Fruit fly (Drosophila melanogaster) whole organism, embryonic: ENCODE measurements around the gene CG42828.

Experiments
- Antp ChIP-seq: fragments of 200-800 bp; sonication (Bioruptor generic); optimal IDR thresholded peaks from 3 replicates; lab custom pipeline; 2016; ENCODE audit warnings: missing biosample characterization, missing genetic modification characterization
- Atf-2 ChIP-seq: fragments of 200-800 bp; sonication (Bioruptor generic); optimal IDR thresholded peaks from 2 replicates; lab custom pipeline; 2016; ENCODE audit warnings: missing biosample characterization, missing genetic modification characterization
- Blimp-1 ChIP-seq: fragments of 200-800 bp; sonication (Bioruptor generic); optimal IDR thresholded peaks from 3 replicates; lab custom pipeline; 2018; ENCODE audit warnings: missing biosample characterization, missing genetic modification characterization, mild to moderate bottlenecking, moderate library complexity, missing genetic modification reagents
- BtbVII ChIP-seq: fragments of 200-800 bp; sonication (Bioruptor generic); optimal IDR thresholded peaks from 3 replicates; lab custom pipeline; 2017; ENCODE audit warnings: missing biosample characterization, mild to moderate bottlenecking, missing genetic modification characterization
- CG10366 ChIP-seq: fragments of 200-800 bp; sonication (Bioruptor generic); IDR thresholded peaks from 2 replicates; pipeline ENCODE4 v1.3.6; 2022; ENCODE audit warnings: missing biosample characterization, missing genetic modification characterization
- CG11504 ChIP-seq: fragments of 200-800 bp; sonication (Bioruptor generic); optimal IDR thresholded peaks from 3 replicates; lab custom pipeline; 2019; ENCODE audit warnings: missing biosample characterization, mild to moderate bottlenecking, missing genetic modification characterization, moderate library complexity
- CG12104 ChIP-seq: fragments of 200-800 bp; sonication (Bioruptor generic); optimal IDR thresholded peaks from 3 replicates; lab custom pipeline; 2016; ENCODE audit warnings: missing biosample characterization, missing genetic modification characterization
- CG13624 ChIP-seq: fragments of 200-800 bp; sonication (Bioruptor generic); optimal IDR thresholded peaks from 2 replicates; lab custom pipeline; 2016; ENCODE audit warnings: missing biosample characterization, missing genetic modification characterization
- CG15073 ChIP-seq: fragments of 200-800 bp; sonication (Bioruptor generic); optimal IDR thresholded peaks from 2 replicates; lab custom pipeline; 2016; ENCODE audit warnings: missing biosample characterization, missing genetic modification characterization
- CG1647 ChIP-seq: fragments of 200-800 bp; sonication (Bioruptor generic); optimal IDR thresholded peaks from 3 replicates; lab custom pipeline; 2016; ENCODE audit warnings: missing biosample characterization, missing genetic modification characterization
- CG16815 ChIP-seq: fragments of 200-800 bp; sonication (Bioruptor generic); optimal IDR thresholded peaks from 3 replicates; lab custom pipeline; 2017; ENCODE audit warnings: missing biosample characterization, mild to moderate bottlenecking, missing genetic modification characterization
- CG17385 ChIP-seq: fragments of 200-800 bp; sonication (Bioruptor generic); optimal IDR thresholded peaks from 3 replicates; lab custom pipeline; 2018; ENCODE audit warnings: missing biosample characterization, mild to moderate bottlenecking, missing genetic modification characterization
- CG17568 ChIP-seq: fragments of 200-800 bp; sonication (Bioruptor generic); optimal IDR thresholded peaks from 2 replicates; lab custom pipeline; 2018; ENCODE audit warnings: missing biosample characterization, mild to moderate bottlenecking, missing genetic modification characterization, moderate library complexity
- CG18764 ChIP-seq: fragments of 200-800 bp; sonication (Bioruptor generic); optimal IDR thresholded peaks from 3 replicates; lab custom pipeline; 2016; ENCODE audit warnings: missing biosample characterization, missing genetic modification characterization
- CG2116 ChIP-seq: fragments of 200-800 bp; sonication (Bioruptor generic); optimal IDR thresholded peaks from 3 replicates; lab custom pipeline; 2018; ENCODE audit warnings: missing biosample characterization, mild to moderate bottlenecking, missing genetic modification characterization
- CG2129 ChIP-seq: fragments of 200-800 bp; sonication (Bioruptor generic); IDR thresholded peaks from 2 replicates; pipeline ENCODE4 v1.3.6; 2022; ENCODE audit warnings: missing biosample characterization, missing genetic modification characterization; ENCODE audit not compliant: partially characterized antibody
- CG3995 ChIP-seq: fragments of 200-800 bp; sonication (Bioruptor generic); optimal IDR thresholded peaks from 3 replicates; lab custom pipeline; 2016; ENCODE audit warnings: missing biosample characterization, missing genetic modification characterization
- CG42726 ChIP-seq: fragments of 200-800 bp; sonication (Bioruptor generic); IDR thresholded peaks from 2 replicates; pipeline ENCODE4 v1.3.6; 2022; ENCODE audit warnings: missing biosample characterization, missing genetic modification characterization; ENCODE audit not compliant: partially characterized antibody
- CG4854 ChIP-seq: fragments of 200-800 bp; sonication (Bioruptor generic); optimal IDR thresholded peaks from 2 replicates; lab custom pipeline; 2016; ENCODE audit warnings: missing biosample characterization, missing genetic modification characterization, inconsistent platforms
- CG6791 ChIP-seq: fragments of 200-800 bp; sonication (Bioruptor generic); IDR thresholded peaks from 3 replicates; pipeline ENCODE4 v1.3.6; 2022; ENCODE audit warnings: missing biosample characterization, missing genetic modification characterization; ENCODE audit not compliant: partially characterized antibody
- CG7372 ChIP-seq: fragments of 200-800 bp; sonication (Bioruptor generic); IDR thresholded peaks from 2 replicates; pipeline ENCODE4 v1.3.6; 2022; ENCODE audit warnings: missing biosample characterization, missing genetic modification characterization
- CG7928 ChIP-seq: fragments of 200-800 bp; sonication (Bioruptor generic); optimal IDR thresholded peaks from 2 replicates; lab custom pipeline; 2017; ENCODE audit warnings: missing biosample characterization, mild to moderate bottlenecking, missing genetic modification characterization
- CG8359 ChIP-seq: fragments of 200-800 bp; sonication (Bioruptor generic); optimal IDR thresholded peaks from 2 replicates; lab custom pipeline; 2017; ENCODE audit warnings: missing biosample characterization, mild to moderate bottlenecking, missing genetic modification characterization, borderline replicate concordance
- CG8388 ChIP-seq: fragments of 200-800 bp; sonication (Bioruptor generic); optimal IDR thresholded peaks from 2 replicates; lab custom pipeline; 2019; ENCODE audit warnings: missing biosample characterization, mild to moderate bottlenecking, missing genetic modification characterization, moderate library complexity
- CG9932 ChIP-seq: fragments of 200-800 bp; sonication (Bioruptor generic); IDR thresholded peaks from 2 replicates; pipeline ENCODE4 v1.3.6; 2022; ENCODE audit warnings: missing biosample characterization, missing genetic modification characterization
- D19B ChIP-seq: fragments of 200-800 bp; sonication (Bioruptor generic); optimal IDR thresholded peaks from 2 replicates; lab custom pipeline; 2017; ENCODE audit warnings: missing biosample characterization, mild to moderate bottlenecking, missing genetic modification characterization
- Dref ChIP-seq: fragments of 200-800 bp; sonication (Bioruptor generic); IDR thresholded peaks from 2 replicates; pipeline ENCODE4 v1.3.6; 2022; ENCODE audit warnings: missing biosample characterization, missing genetic modification characterization
- HLH3B ChIP-seq: fragments of 200-800 bp; sonication (Bioruptor generic); IDR thresholded peaks from 2 replicates; pipeline ENCODE4 v1.3.6; 2022; ENCODE audit warnings: missing biosample characterization, missing genetic modification characterization
- HLH54F ChIP-seq: fragments of 200-800 bp; sonication (Bioruptor generic); optimal IDR thresholded peaks from 3 replicates; lab custom pipeline; 2016; ENCODE audit warnings: missing biosample characterization, missing genetic modification characterization
- Hmr ChIP-seq: fragments of 200-800 bp; sonication (Bioruptor generic); optimal IDR thresholded peaks from 3 replicates; lab custom pipeline; 2017; ENCODE audit warnings: mild to moderate bottlenecking, missing biosample characterization, missing genetic modification reagents, missing genetic modification characterization
- Jarid2 ChIP-seq: fragments of 200-800 bp; sonication (Bioruptor generic); optimal IDR thresholded peaks from 3 replicates; lab custom pipeline; 2017; ENCODE audit warnings: mild to moderate bottlenecking, missing biosample characterization, missing genetic modification reagents, missing genetic modification characterization
- MTF-1 ChIP-seq: fragments of 200-800 bp; sonication (Bioruptor generic); optimal IDR thresholded peaks from 2 replicates; lab custom pipeline; 2018; ENCODE audit warnings: missing biosample characterization, mild to moderate bottlenecking, missing genetic modification characterization, borderline replicate concordance
- Med ChIP-seq: fragments of 200-800 bp; sonication (Bioruptor generic); peaks from one replicate; lab custom pipeline; 2016; ENCODE audit warnings: missing biosample characterization, missing genetic modification characterization, mild to moderate bottlenecking, inconsistent platforms, moderate library complexity
- Oaz ChIP-seq: fragments of 200-800 bp; sonication (Bioruptor generic); IDR thresholded peaks from 2 replicates; pipeline ENCODE4 v1.3.6; 2022; ENCODE audit warnings: missing biosample characterization, missing genetic modification characterization
- Poxn ChIP-seq: fragments of 200-800 bp; sonication (Bioruptor generic); IDR thresholded peaks from 2 replicates; pipeline ENCODE4 v1.3.6; 2022; ENCODE audit warnings: missing biosample characterization, missing genetic modification characterization
- Sry-δ ChIP-seq: fragments of 200-800 bp; sonication (Bioruptor generic); optimal IDR thresholded peaks from 2 replicates; lab custom pipeline; 2016; ENCODE audit warnings: missing biosample characterization, missing genetic modification characterization
- Xbp1 ChIP-seq: fragments of 200-800 bp; sonication (Bioruptor generic); optimal IDR thresholded peaks from 3 replicates; lab custom pipeline; 2016; ENCODE audit warnings: missing biosample characterization, mild to moderate bottlenecking, missing genetic modification characterization
- abd-A ChIP-seq: fragments of 200-800 bp; sonication (Bioruptor generic); optimal IDR thresholded peaks from 3 replicates; lab custom pipeline; 2019; ENCODE audit warnings: missing biosample characterization, mild to moderate bottlenecking, missing genetic modification characterization, moderate library complexity
- dpn ChIP-seq, 2 experiments: fragments of 200-800 bp; sonication (Bioruptor generic); optimal IDR thresholded peaks; 3 replicates each; lab custom pipeline; 2016; ENCODE audit warnings: missing biosample characterization in 2 of 2, missing genetic modification characterization in 2 of 2
- eyg ChIP-seq: fragments of 200-800 bp; sonication (Bioruptor generic); optimal IDR thresholded peaks from 3 replicates; lab custom pipeline; 2016; ENCODE audit warnings: missing biosample characterization, missing genetic modification characterization
- fu2 ChIP-seq: fragments of 200-800 bp; sonication (Bioruptor generic); optimal IDR thresholded peaks from 2 replicates; lab custom pipeline; 2016; ENCODE audit warnings: missing biosample characterization, missing genetic modification characterization
- gfzf ChIP-seq: fragments of 200-800 bp; sonication (Bioruptor generic); optimal IDR thresholded peaks from 2 replicates; lab custom pipeline; 2016; ENCODE audit warnings: missing biosample characterization, mild to moderate bottlenecking, missing genetic modification characterization, moderate library complexity
- gsb ChIP-seq: fragments of 200-800 bp; sonication (Bioruptor generic); IDR thresholded peaks from 2 replicates; pipeline ENCODE4 v1.3.6; 2022; ENCODE audit warnings: missing biosample characterization, missing genetic modification characterization
- hbn ChIP-seq: fragments of 200-800 bp; sonication (Bioruptor generic); IDR thresholded peaks from 2 replicates; pipeline ENCODE4 v1.3.6; 2022; ENCODE audit warnings: missing biosample characterization, missing genetic modification characterization; ENCODE audit not compliant: partially characterized antibody
- lola ChIP-seq, 3 experiments: fragments of >200 bp in 2 of 3; fragments of 200-800 bp in 1 of 3; sonication (Bioruptor generic) in 1 of 3; optimal IDR thresholded peaks; 2 replicates each; lab custom pipeline; 2017 to 2019; ENCODE audit warnings: missing biosample characterization in 3 of 3, missing genetic modification characterization in 3 of 3, mild to moderate bottlenecking in 1 of 3, moderate library complexity in 1 of 3
- otp ChIP-seq: fragments of 200-800 bp; sonication (Bioruptor generic); IDR thresholded peaks from 3 replicates; pipeline ENCODE4, ENCODE4 v1.3.6; 2022; ENCODE audit warnings: missing biosample characterization, missing genetic modification characterization
- scrt ChIP-seq: fragments of 200-800 bp; sonication (Bioruptor generic); optimal IDR thresholded peaks from 2 replicates; lab custom pipeline; 2018; ENCODE audit warnings: missing biosample characterization, mild to moderate bottlenecking, missing genetic modification characterization, moderate library complexity
- tup ChIP-seq: fragments of 200-800 bp; sonication (Bioruptor generic); optimal IDR thresholded peaks from 2 replicates; lab custom pipeline; 2016; ENCODE audit warnings: missing biosample characterization, mild to moderate bottlenecking, missing genetic modification characterization, moderate library complexity
- vvl ChIP-seq: fragments of 200-800 bp; sonication (Bioruptor generic); IDR thresholded peaks from 2 replicates; pipeline ENCODE4 v1.3.6; 2022; ENCODE audit warnings: missing biosample characterization, missing genetic modification characterization
- zf30C ChIP-seq: fragments of 200-800 bp; sonication (Bioruptor generic); optimal IDR thresholded peaks from 3 replicates; lab custom pipeline; 2018; ENCODE audit warnings: missing biosample characterization, mild to moderate bottlenecking, missing genetic modification characterization

CG42828 gene

DNA sequence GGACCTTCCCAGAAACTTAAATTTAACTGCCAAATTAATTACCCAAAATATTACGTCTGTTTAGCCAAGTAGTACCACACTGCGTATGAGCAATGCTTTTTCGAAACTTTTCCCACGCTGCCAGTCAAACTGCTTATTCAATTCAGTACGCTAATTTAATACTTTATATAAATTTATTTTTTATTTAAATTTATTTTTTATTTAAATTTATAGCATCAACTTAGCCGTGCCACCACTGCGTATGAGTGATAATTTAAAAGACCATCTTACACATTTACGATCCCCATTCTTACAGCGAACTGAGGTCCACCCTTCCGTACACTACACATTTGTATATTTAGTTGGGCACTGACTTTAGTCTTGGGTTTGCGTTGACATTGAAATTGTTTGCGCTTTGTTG is 37.9 kb upstream of the CG42828 start (continued):
- no peak for TF ChIP-seq Oaz
- TF ChIP-seq CG7928: peak; percentile 66
- peak; percentile 16 for TF ChIP-seq CG3995 (GFP tag; lab: Kevin White, UChicago)
- peak; percentile 21 for TF ChIP-seq CG8388 (GFP tag; lab: Kevin White, UChicago)
- TF ChIP-seq CG16815 (GFP tag; lab: Kevin White, UChicago): peak; percentile 37
- TF ChIP-seq CG42726: no peak
- TF ChIP-seq CG2116 (GFP tag; lab: Kevin White, UChicago): peak; percentile 17
- TF ChIP-seq tup (GFP tag; lab: Kevin White, UChicago): peak; percentile 64
- TF ChIP-seq Sry-δ (GFP tag; lab: Kevin White, UChicago): no peak
- TF ChIP-seq BtbVII (GFP tag; lab: Kevin White, UChicago): peak; percentile 94
- TF ChIP-seq Jarid2 (GFP tag; lab: Kevin White, UChicago): peak; percentile 68
- TF ChIP-seq dpn (GFP tag; optimal IDR thresholded peaks at IDR 0.05; lab: Kevin White, UChicago): peak in 1 of 2 experiments; percentile 68
- TF ChIP-seq CG6791 (GFP tag; lab: Robert Waterston, UW): no peak
- peak; percentile 49; the same call in 1 of the 2 replicates for TF ChIP-seq Poxn (GFP tag; lab: Robert Waterston, UW)
- TF ChIP-seq scrt (GFP tag; lab: Kevin White, UChicago): peak; percentile 87
- TF ChIP-seq lola (GFP tag; optimal IDR thresholded peaks at IDR 0.05; lab: Kevin White, UChicago): peak in 1 of 3 experiments; percentile 43
- peak; percentile 40; the same call in 1 of the 2 replicates for TF ChIP-seq CG10366 (GFP tag; lab: Robert Waterston, UW)
- TF ChIP-seq Blimp-1: peak; percentile 70
- no peak for TF ChIP-seq Antp (GFP tag; lab: Kevin White, UChicago)
- TF ChIP-seq D19B (GFP tag; lab: Kevin White, UChicago): peak; percentile 75
- peak; percentile 64 for TF ChIP-seq vvl (GFP tag; lab: Robert Waterston, UW)
- no peak for TF ChIP-seq eyg (GFP tag; lab: Kevin White, UChicago)
- no peak for TF ChIP-seq CG13624 (GFP tag; lab: Kevin White, UChicago)
- peak; percentile 23; the same call in 1 of the 2 replicates for TF ChIP-seq HLH3B (GFP tag; lab: Robert Waterston, UW)
- peak; percentile 93 for TF ChIP-seq Hmr
- peak; percentile 1 for TF ChIP-seq fu2 (GFP tag; lab: Kevin White, UChicago)
- peak; percentile 58 for TF ChIP-seq CG12104 (GFP tag; lab: Kevin White, UChicago)
- no peak for TF ChIP-seq gfzf
- TF ChIP-seq CG8359 (GFP tag; lab: Kevin White, UChicago): peak; percentile 30
- peak; percentile 26 for TF ChIP-seq Xbp1 (GFP tag; lab: Kevin White, UChicago)
- peak; percentile 91 for TF ChIP-seq Med (GFP tag; lab: Kevin White, UChicago)
- peak; percentile 54 for TF ChIP-seq CG18764 (GFP tag; lab: Kevin White, UChicago)
- no peak for TF ChIP-seq zf30C
- TF ChIP-seq CG11504 (tag; lab: Kevin White, UChicago): peak; percentile 85
- no peak for TF ChIP-seq CG4854 (GFP tag; lab: Kevin White, UChicago)
- no peak for TF ChIP-seq Atf-2
- TF ChIP-seq CG2129 (GFP tag; lab: Robert Waterston, UW): no peak
- TF ChIP-seq abd-A (tag; lab: Kevin White, UChicago): no peak
- TF ChIP-seq hbn (GFP tag; lab: Robert Waterston, UW): no peak
- TF ChIP-seq CG7372 (GFP tag; lab: Robert Waterston, UW): peak; percentile 85
- TF ChIP-seq gsb: peak; percentile 64
- no peak for TF ChIP-seq CG15073 (GFP tag; lab: Kevin White, UChicago)
- TF ChIP-seq Dref (GFP tag; lab: Robert Waterston, UW): no peak
- TF ChIP-seq CG17385 (GFP tag; lab: Kevin White, UChicago): peak; percentile 72
- TF ChIP-seq CG17568 (GFP tag; lab: Kevin White, UChicago): peak; percentile 18
- no peak for TF ChIP-seq HLH54F (GFP tag; lab: Kevin White, UChicago)
- TF ChIP-seq CG1647 (GFP tag; lab: Kevin White, UChicago): no peak
- 0 out of 3 replicates have a peak, but pooled peaks have one; percentile 28 for TF ChIP-seq otp (GFP tag; lab: Robert Waterston, UW)
- peak; percentile 74 for TF ChIP-seq CG9932 (GFP tag; lab: Robert Waterston, UW)
- TF ChIP-seq MTF-1 (GFP tag; lab: Kevin White, UChicago): no peak
